Worm (Caenorhabditis elegans): Measurements from ENCODE around the gene srg-67.

Gene srg-67

DNA sequence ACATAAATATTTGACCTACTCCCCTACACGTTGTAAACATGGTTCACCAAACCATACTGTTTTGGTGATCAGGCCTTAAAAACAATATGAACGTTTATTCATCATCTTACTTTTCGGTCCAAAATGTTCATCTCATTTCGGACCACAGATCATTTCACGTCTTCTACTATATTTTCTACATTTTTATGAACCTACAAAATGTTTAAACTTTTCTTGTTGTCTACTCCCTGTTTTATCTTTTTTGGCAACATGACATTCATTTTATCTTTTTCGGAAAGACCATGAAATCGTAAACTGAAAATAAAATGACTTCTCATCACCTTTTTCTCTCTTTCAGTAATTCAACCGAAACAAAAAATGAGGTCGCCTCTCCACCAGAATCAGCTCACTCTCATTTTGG, 34.9 kb downstream of the srg-67 start, which contains the start of gene rhr-1:
TSS of gene rhr-1 (plus strand) at position 301 of the 400 bp plus-strand sequence.
- TF ChIP-seq unc-39 (tag; optimal IDR thresholded peaks at IDR 0.05) = no peak
- TF ChIP-seq ceh-16 (tag; optimal IDR thresholded peaks at IDR 0.05) = no peak
- TF ChIP-seq elt-2 (tag; optimal IDR thresholded peaks at IDR 0.05) = peak; percentile 27

DNA sequence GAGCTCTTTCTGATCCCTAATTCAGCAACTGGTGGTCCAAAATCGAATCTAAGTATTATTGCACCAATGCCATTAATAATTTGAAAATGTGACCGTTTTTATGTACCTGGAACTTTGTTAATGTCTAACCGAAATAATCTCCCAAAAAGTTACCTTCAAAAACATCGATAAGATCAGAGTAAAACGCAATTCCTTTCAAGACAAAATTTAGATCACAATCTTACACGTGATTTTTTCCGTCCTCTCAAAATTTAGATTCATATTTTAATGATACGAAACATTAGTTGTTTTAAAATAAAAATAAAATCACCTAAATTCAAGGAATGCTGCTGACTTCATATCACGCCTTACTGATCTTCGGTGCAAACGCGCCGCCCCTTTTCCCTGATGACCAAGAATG, 36.5 kb downstream of the srg-67 start:
- TF ChIP-seq elt-1 (tag; optimal IDR thresholded peaks at IDR 0.05) (peak; percentile 97), hmg-11 (tag; optimal IDR thresholded peaks at IDR 0.05) (no peak)

DNA sequence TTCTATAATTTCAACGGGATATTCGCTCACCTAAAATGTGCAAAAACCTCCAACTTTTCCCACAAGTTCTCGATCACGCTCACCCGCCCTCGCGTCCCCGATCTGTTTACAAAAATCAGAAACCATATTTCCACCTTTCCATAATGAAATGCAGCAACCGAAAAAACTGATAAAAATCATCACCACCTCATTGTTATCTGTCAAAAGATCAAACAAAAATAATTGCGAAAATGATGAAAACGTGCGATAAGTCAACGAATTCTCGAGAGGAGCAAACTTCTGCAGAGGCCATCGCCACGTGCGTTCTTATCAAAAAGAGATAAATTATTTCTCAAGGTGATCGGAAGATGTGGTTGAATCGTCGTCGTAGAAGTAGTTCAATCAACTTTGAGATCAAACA, 37.8 kb downstream of the srg-67 start:
- TF ChIP-seq snpc-4 (tag; optimal IDR thresholded peaks at IDR 0.05) (no peak), ama-1 (optimal IDR thresholded peaks at IDR 0.05) (no peak), jun-1 (tag; optimal IDR thresholded peaks at IDR 0.05) (peak; percentile 9), pha-4 (tag; optimal IDR thresholded peaks at IDR 0.05) (no peak), nhr-237 (tag; optimal IDR thresholded peaks at IDR 0.05) (no peak), ztf-11 (tag; optimal IDR thresholded peaks at IDR 0.05) (no peak), elt-1 (tag; optimal IDR thresholded peaks at IDR 0.05) (peak; percentile 99), ZK546.5 (tag; optimal IDR thresholded peaks at IDR 0.05) (no peak), ceh-82 (tag; optimal IDR thresholded peaks at IDR 0.05) (no peak), fos-1 (tag; optimal IDR thresholded peaks at IDR 0.05) (no peak), daf-12 (tag; optimal IDR thresholded peaks at IDR 0.05) (no peak), unc-39 (tag; optimal IDR thresholded peaks at IDR 0.05) (no peak), nhr-43 (tag; optimal IDR thresholded peaks at IDR 0.05; ENCODE audit: poor library complexity, severe bottlenecking) (peak; percentile 73), R02D3.7 (tag; optimal IDR thresholded peaks at IDR 0.05) (no peak), mml-1 (tag; optimal IDR thresholded peaks at IDR 0.05) (no peak), nhr-76 (tag; optimal IDR thresholded peaks at IDR 0.05) (peak; percentile 75), nhr-25 (tag; optimal IDR thresholded peaks at IDR 0.05) (peak; percentile 87), mdl-1 (tag; optimal IDR thresholded peaks at IDR 0.05) (peak; percentile 87), nhr-28 (tag; optimal IDR thresholded peaks at IDR 0.05) (no peak), elt-3 (tag; optimal IDR thresholded peaks at IDR 0.05) (peak; percentile 28 to 84 (median 31)), pqm-1 (tag; optimal IDR thresholded peaks at IDR 0.05) (peak; percentile 73), nfya-1 (tag; optimal IDR thresholded peaks at IDR 0.05; ENCODE audit: insufficient read depth) (no peak), lsy-12 (tag; optimal IDR thresholded peaks at IDR 0.05) (peak; percentile 1), nhr-23 (tag; optimal IDR thresholded peaks at IDR 0.05) (peak; percentile 68), lin-15B (tag; optimal IDR thresholded peaks at IDR 0.05) (no peak), elt-2 (tag; optimal IDR thresholded peaks at IDR 0.05) (peak; percentile 95)

DNA sequence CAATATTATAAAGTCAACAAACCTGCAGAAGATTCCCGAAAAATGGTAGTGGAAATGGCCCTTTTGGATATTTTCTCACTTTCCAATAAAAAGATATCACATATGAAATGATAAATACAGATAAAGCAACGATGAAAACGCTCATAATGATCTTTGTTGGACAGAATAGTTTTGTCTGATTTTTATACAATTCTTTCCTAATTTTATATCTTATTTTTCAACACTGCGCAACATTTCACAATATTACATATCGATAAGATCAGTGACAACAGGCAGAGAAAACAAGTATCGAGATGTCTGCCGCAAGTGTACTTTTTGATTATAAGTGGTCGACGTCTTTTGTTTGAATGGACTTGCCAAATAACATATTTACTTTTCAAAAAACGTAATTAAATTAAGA, 39.7 kb downstream of the srg-67 start, which contains the start of gene cyp-14A5:
TSS of gene cyp-14A5 (minus strand) at position 163 of the 400 bp plus-strand sequence.
- TF ChIP-seq unc-39 (tag; optimal IDR thresholded peaks at IDR 0.05) (no peak), elt-3 (tag; optimal IDR thresholded peaks at IDR 0.05) (no peak), nhr-76 (tag; optimal IDR thresholded peaks at IDR 0.05) (peak; percentile 40), snpc-4 (tag; optimal IDR thresholded peaks at IDR 0.05) (no peak)

DNA sequence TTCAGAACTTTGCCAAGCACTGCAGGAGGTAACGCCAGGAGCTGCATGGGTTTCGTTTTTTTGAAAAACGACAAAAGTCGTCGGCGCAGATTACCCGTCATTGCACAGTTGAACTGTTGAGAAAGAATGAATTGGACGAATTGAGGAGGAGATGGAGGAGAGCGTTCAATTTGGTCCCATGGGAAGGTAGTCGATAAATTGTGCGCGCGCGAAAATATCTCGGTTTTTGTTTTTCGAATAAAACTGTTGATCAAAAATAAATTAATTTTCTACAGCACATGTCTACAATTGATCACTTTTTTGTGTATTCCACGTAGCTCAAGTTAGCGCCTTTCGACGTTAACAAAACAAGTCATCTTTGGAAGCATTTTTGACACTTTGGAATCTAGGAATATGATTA, 42.9 kb downstream of the srg-67 start, which contains the start of gene F08F3.6:
TSS of gene F08F3.6 (minus strand) at position 153 of the 400 bp plus-strand sequence.
- TF ChIP-seq hmg-11 (tag; optimal IDR thresholded peaks at IDR 0.05) = no peak
- no peak for TF ChIP-seq fkh-10 (GFP tag; optimal IDR thresholded peaks at IDR 0.05)
- TF ChIP-seq pqm-1 (tag; optimal IDR thresholded peaks at IDR 0.05) = no peak
- TF ChIP-seq nhr-23 (tag; optimal IDR thresholded peaks at IDR 0.05) = no peak
- TF ChIP-seq sea-2 (GFP tag; optimal IDR thresholded peaks at IDR 0.05) = no peak
- no peak for TF ChIP-seq daf-12 (tag; optimal IDR thresholded peaks at IDR 0.05)
- no peak for TF ChIP-seq ceh-16 (tag; optimal IDR thresholded peaks at IDR 0.05)
- TF ChIP-seq nfya-1 (tag; optimal IDR thresholded peaks at IDR 0.05; ENCODE audit: insufficient read depth) = no peak
- no peak for TF ChIP-seq aly-2 (tag; optimal IDR thresholded peaks at IDR 0.05)
- no peak for TF ChIP-seq tbx-2 (tag; optimal IDR thresholded peaks at IDR 0.05)
- TF ChIP-seq ztf-4 (tag; optimal IDR thresholded peaks at IDR 0.05) = no peak
- TF ChIP-seq nhr-67 (tag; optimal IDR thresholded peaks at IDR 0.05) = no peak
- TF ChIP-seq eor-1 (tag; optimal IDR thresholded peaks at IDR 0.05) = no peak
